Worm (Caenorhabditis elegans) whole organism, young adult: Measurements from ENCODE around the gene C48B4.6.

Experiments used
- B0019.2 ChIP-seq: fragments of 200-800 bp; sonication (Bioruptor generic); conservative IDR thresholded peaks from 2 replicates; pipeline ENCODE4 v1.3.6; 2022; ENCODE audit warnings: missing genetic modification reagents, missing genetic modification characterization, missing compliant biosample characterization
- madf-10 ChIP-seq: sonication (generic microtip); optimal IDR thresholded peaks from 2 replicates; lab custom pipeline; 2016; ENCODE audit warnings: mild to moderate bottlenecking, missing genetic modification characterization, missing compliant biosample characterization
- nfya-1 ChIP-seq: sonication (generic microtip); optimal IDR thresholded peaks from 2 replicates; lab custom pipeline; 2017; ENCODE audit warnings: antibody characterized with exemption, missing compliant biosample characterization, missing genetic modification characterization, borderline replicate concordance; ENCODE audit not compliant: insufficient read depth
- pha-4 ChIP-seq: fragments of 150-350 bp; sonication (generic microtip); optimal IDR thresholded peaks from 2 replicates; lab custom pipeline; 2014; ENCODE audit warnings: missing biosample characterization, missing genetic modification reagents, missing genetic modification characterization
- tbx-9 ChIP-seq: sonication (generic microtip); optimal IDR thresholded peaks from 2 replicates; lab custom pipeline; 2016; ENCODE audit warnings: borderline replicate concordance, missing genetic modification characterization, inconsistent platforms, missing compliant biosample characterization
- zim-3 ChIP-seq: sonication (generic microtip); optimal IDR thresholded peaks from 2 replicates; lab custom pipeline; 2017; ENCODE audit warnings: mild to moderate bottlenecking, missing genetic modification characterization, moderate library complexity, missing compliant biosample characterization

ce11 chrIII:9525252-9525651 lies 33.1 kb downstream of the C48B4.6 start, which contains the start of gene trpp-3:
- TF ChIP-seq tbx-9 (tag; lab: Kevin White, UChicago) (no peak), madf-10 (no peak), B0019.2 (GFP tag; lab: Robert Waterston, UW) (no peak), zim-3 (no peak), nfya-1 (no peak), pha-4 (no peak)
